Fruit fly (Drosophila melanogaster) S2 (cell line): ENCODE data around the gene Pburs.

Experiments used
- CG8478 ChIP-seq: fragments of >200 bp; optimal IDR thresholded peaks from 2 replicates; lab custom pipeline; 2018
- CTCF ChIP-seq, 2 experiments: fragments of >200 bp; optimal IDR thresholded peaks; 2 replicates each; lab custom pipeline; 2018

Gene Pburs

dm6 chr2L:14401616-14402240 lies 15.4 kb downstream of the Pburs start:
- TF ChIP-seq CTCF (optimal IDR thresholded peaks at IDR 0.05; lab: Kevin White, UChicago) (no peak), CG8478 (lab: Kevin White, UChicago) (no peak)

DNA sequence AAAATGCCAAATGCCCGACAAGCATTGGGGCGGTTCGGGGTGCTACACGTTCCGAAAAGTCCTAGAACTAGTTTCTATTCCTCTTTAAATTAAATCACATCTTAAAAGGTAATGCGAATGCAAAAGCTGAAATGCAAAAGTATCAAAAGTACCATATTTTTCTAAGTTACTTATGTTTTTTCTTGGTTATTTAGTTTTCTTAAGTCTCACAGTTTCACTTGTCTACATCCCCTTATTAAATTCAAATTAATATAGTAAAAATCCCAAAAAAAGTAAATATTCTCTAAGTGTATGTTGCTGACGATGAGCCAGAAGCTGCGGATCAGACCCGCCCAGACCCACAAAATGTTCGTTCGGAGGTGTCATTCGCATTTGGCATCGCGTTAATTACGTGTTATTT lies 16.5 kb downstream of the Pburs start:
- TF ChIP-seq CTCF (optimal IDR thresholded peaks at IDR 0.05; lab: Kevin White, UChicago), result no peak
- no peak for TF ChIP-seq CG8478 (lab: Kevin White, UChicago)

DNA sequence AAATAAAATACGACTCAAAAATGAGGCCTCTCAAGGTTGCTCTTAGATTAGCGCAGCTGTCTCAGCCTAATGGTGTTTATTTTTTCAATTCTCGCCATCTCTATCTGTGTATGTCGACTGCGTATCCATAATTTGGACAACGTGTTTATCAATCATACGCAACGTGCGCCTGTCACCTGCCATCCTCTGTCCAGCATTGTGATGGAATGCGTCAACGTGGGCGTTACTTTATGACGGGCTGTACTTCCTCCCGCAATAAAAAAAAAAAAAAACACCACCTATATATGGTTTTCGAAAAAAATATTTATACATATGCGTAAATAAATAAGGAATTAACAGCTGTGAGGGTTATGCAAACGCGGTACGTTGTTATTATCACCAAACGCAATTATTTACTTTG lies 17.8 kb downstream of the Pburs start:
- TF ChIP-seq CG8478 (lab: Kevin White, UChicago), result no peak
- TF ChIP-seq CTCF (optimal IDR thresholded peaks at IDR 0.05; lab: Kevin White, UChicago), result no peak

DNA sequence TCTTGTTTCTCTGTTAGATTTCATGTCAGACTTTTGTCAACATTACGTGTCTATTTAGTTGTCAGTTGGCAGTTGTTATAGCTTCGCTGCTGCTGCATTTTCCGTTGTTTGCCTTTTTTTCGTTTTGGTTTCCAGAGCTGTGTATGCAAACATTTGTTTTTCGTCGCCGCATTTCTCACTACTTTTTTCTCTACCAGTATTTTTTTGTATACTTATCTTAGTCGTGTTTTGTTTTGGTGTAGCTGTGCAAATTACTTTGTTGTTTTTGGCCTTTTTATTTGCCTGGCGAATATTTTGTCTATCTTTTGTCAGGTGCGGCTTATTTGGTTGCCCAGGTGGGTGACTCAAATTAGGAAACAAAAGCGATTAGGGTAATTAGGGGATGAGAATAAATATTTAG lies 18.6 kb downstream of the Pburs start:
- TF ChIP-seq CG8478 (lab: Kevin White, UChicago) (no peak), CTCF (optimal IDR thresholded peaks at IDR 0.05; lab: Kevin White, UChicago) (no peak)

DNA sequence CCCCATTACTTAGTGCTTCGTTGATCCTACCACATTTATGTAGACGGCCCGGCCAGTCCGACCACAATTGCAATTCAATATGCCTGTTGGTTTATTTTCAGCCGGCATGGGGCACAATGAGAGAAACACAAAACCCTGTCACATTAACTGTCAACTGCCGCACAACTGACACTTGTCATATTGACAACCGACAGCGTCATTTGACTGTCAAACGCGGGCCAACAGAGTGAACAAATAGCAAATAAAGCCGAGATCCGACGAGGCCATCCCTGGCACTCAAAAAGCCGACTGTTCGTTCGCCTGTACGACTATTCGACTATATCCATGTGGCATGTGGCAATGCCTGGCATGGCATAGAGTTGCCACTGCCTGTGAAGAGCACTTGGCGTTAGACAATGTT lies 19.2 kb downstream of the Pburs start:
- TF ChIP-seq CG8478 (lab: Kevin White, UChicago), result no peak
- TF ChIP-seq CTCF (optimal IDR thresholded peaks at IDR 0.05; lab: Kevin White, UChicago), result no peak

dm6 chr2L:14397067-14397598 lies 20.0 kb downstream of the Pburs start:
- TF ChIP-seq CTCF (optimal IDR thresholded peaks at IDR 0.05; lab: Kevin White, UChicago), result no peak
- TF ChIP-seq CG8478 (lab: Kevin White, UChicago), result no peak

DNA sequence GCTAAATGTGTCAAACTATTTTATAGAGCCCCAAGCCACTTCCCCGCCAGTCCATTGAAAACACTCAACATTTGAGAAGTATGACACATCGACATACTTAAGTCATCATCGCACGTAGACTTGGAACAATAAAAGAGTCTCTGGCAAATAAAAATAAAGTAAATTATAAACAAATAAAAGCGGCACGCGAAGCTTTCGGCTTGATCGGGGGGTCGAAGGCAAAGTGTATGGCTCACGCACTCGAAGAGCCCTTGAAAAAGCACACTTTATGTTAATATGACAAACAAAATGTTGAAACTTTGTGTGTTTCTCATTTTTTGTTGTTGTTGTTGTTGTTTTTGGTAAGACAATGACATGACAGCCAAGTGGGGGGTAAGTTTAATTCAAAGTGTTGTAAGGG lies 20.9 kb downstream of the Pburs start:
- TF ChIP-seq CTCF (optimal IDR thresholded peaks at IDR 0.05; lab: Kevin White, UChicago) (no peak), CG8478 (lab: Kevin White, UChicago) (no peak)

dm6 chr2L:14395065-14395439 lies 22.1 kb downstream of the Pburs start:
- TF ChIP-seq CG8478 (lab: Kevin White, UChicago) (no peak), CTCF (optimal IDR thresholded peaks at IDR 0.05; lab: Kevin White, UChicago) (no peak)

dm6 chr2L:14394298-14395064 lies 22.6 kb downstream of the Pburs start:
- TF ChIP-seq CG8478 (lab: Kevin White, UChicago) (no peak), CTCF (optimal IDR thresholded peaks at IDR 0.05; lab: Kevin White, UChicago) (no peak)

DNA sequence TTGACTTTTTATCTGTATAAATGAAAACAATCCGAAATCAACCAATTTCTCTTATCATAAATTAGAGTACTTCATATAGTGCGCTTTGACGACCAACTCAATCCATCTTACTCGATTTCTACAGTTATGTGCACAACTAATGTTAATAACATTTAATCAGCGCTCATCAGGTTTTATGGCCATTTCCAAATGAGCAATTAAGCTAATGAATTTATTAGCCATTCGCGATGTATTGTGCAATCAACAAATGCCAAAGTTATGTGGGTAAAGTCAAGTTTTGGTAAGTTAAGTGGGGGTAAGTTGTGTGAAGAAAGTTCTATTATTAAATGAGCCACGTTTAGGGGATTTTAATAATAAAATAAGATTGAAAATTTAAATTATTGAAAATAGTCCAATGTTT lies 23.6 kb downstream of the Pburs start:
- TF ChIP-seq CTCF (optimal IDR thresholded peaks at IDR 0.05; lab: Kevin White, UChicago) (no peak), CG8478 (lab: Kevin White, UChicago) (no peak)

dm6 chr2L:14388448-14388847 lies 28.7 kb downstream of the Pburs start:
- TF ChIP-seq CTCF (optimal IDR thresholded peaks at IDR 0.05; lab: Kevin White, UChicago) (no peak), CG8478 (lab: Kevin White, UChicago) (no peak)

DNA sequence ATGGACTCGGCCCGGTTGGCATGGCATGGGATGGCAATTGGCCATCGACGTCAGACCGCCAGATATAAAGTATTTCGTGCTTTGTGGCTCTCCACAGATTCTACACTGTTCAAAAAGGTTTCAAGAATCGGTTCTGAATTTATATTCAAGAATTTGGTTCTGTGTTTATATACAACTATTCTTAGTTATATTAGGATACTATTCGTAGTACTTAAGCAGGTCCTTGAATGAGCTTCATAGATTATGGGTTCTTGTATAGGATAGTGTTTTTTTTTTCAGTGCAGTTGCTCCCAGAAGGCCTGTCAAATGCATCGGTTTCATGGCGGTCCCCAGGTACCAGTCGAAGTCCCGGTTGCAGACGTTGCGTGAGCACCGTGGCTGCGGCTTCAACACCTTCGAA lies 30.6 kb downstream of the Pburs start:
- TF ChIP-seq CTCF (optimal IDR thresholded peaks at IDR 0.05; lab: Kevin White, UChicago) (no peak), CG8478 (lab: Kevin White, UChicago) (no peak)

- no peak for TF ChIP-seq CTCF (optimal IDR thresholded peaks at IDR 0.05; lab: Kevin White, UChicago)
- TF ChIP-seq CG8478 (lab: Kevin White, UChicago), result no peak
These were observed 35.2 kb downstream of the Pburs start for dm6 chr2L:14381881-14382280.

DNA sequence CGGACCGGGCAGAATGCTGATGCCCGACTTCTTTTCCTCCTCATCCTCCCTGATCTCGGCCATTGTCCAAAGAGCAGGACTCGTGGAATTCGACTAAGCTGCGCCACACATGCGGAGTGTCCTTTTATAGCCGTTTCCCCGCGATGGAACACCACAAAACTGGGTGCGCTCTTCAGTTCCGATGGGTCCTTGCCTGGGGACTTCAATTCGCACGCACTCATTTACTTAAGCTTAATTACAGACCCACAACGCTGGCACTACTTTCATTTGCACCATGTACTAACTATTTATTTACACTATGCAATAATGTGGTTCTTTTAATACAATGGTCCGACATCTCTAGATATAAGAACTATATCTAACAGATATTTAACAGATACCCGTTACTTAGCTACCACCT lies 36.1 kb downstream of the Pburs start, which contains the start of gene ppk:
ppk (minus strand) TSS at position 101 of the 400 bp plus-strand sequence.
- TF ChIP-seq CTCF (optimal IDR thresholded peaks at IDR 0.05; lab: Kevin White, UChicago) (no peak), CG8478 (lab: Kevin White, UChicago) (no peak)

DNA sequence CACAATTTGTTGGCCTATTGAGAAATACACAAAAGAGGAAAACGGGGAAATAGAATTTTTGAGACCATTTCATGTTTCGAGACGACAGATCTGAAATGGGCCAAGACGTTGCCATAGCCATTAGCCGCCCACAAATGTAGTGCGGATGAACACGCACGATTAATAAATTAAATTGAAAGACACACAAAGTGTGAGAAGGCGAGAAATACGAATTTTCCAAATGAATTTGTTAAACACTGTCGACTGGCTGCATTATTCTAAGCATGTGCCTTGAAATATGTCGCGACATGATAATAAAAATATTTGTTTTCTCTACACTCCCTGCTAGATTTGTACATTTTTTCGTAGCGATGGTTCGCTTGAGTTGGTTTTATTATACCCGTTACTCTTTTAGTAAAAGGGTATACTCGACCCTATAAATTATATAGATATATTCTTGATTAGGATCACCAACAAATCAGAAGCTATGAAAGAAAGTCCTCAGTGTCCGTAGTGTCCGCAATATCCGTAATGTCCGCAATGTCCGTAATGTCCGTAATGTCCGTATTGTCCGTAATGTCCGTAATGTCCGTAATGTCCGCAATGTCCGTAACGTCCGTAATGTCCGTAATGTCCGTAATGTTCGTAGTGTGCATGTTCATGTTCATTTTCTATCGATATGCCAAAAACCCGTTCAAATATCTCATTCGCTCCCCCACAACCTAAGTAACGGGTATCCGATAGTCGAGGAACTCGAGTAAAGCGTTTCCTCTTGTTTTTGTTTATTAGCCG lies 40.5 kb downstream of the Pburs start:
- TF ChIP-seq CTCF (optimal IDR thresholded peaks at IDR 0.05; lab: Kevin White, UChicago), result no peak
- TF ChIP-seq CG8478 (lab: Kevin White, UChicago), result no peak
